Fruit fly (Drosophila melanogaster) Kc167 (cell line): Measurements from ENCODE around the gene Arl1.

Experiments used
- Myc ChIP-seq: fragments of >200 bp; optimal IDR thresholded peaks from 2 replicates; lab custom pipeline; 2017; ENCODE audit warnings: missing external identifiers
- Sin3A ChIP-seq: fragments of >200 bp; optimal IDR thresholded peaks from 2 replicates; lab custom pipeline; 2018; ENCODE audit warnings: missing external identifiers
- h ChIP-seq: fragments of >200 bp; optimal IDR thresholded peaks from 3 replicates; lab custom pipeline; 2018; ENCODE audit warnings: missing external identifiers
- insv ChIP-seq: fragments of >200 bp; optimal IDR thresholded peaks from 3 replicates; lab custom pipeline; 2018; ENCODE audit warnings: missing external identifiers
- psq ChIP-seq: fragments of >200 bp; optimal IDR thresholded peaks from 2 replicates; lab custom pipeline; 2017; ENCODE audit warnings: missing external identifiers
- ttk ChIP-seq: sonication (Bioruptor generic); optimal IDR thresholded peaks from 2 replicates; lab custom pipeline; 2017; ENCODE audit warnings: missing external identifiers

Arl1 gene

dm6 chr3L:15982783-15983432 lies at the start of gene Arl1, which contains the start of gene brm:
Gene Arl1, plus strand, starts transcription at chr3L:15983135.
Gene brm, minus strand, starts transcription at chr3L:15982869.
- TF ChIP-seq Sin3A = no peak
- TF ChIP-seq psq (lab: Kevin White, UChicago) = no peak
- no peak for TF ChIP-seq ttk

- TF ChIP-seq psq (lab: Kevin White, UChicago) (no peak), Myc (no peak), insv (no peak), Sin3A (no peak), ttk (no peak), h (no peak)
These were observed 42.1 kb upstream of the Arl1 start for dm6 chr3L:15940823-15941222.

DNA sequence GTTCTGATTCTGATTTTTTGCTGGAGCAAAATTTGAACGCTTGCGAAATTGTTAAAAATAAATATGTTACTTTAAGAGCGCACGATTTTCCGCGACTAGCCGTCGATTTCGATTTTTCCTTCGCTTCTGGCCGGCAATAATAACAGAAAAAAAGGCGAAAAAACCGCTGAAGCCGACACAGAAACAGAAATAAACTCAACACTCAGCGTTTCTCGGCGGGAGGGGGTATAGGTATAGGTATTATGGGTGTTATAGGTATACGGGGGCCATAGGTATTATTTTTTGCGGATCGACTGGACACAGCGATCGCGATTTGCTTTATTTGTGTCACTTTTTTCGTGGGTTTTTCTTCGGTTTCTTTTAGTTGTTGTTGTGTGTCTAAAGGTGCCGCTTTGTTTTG lies 30.6 kb upstream of the Arl1 start:
- TF ChIP-seq insv = no peak
- no peak for TF ChIP-seq h
- TF ChIP-seq Myc = no peak
- TF ChIP-seq psq (lab: Kevin White, UChicago) = no peak
- TF ChIP-seq ttk = no peak
- no peak for TF ChIP-seq Sin3A

dm6 chr3L:15952909-15953308 lies 30.0 kb upstream of the Arl1 start:
- TF ChIP-seq h (no peak), psq (lab: Kevin White, UChicago) (no peak), Myc (no peak), insv (no peak), Sin3A (no peak), ttk (no peak)

- TF ChIP-seq Myc (no peak), ttk (no peak), h (no peak), Sin3A (no peak), insv (no peak), psq (lab: Kevin White, UChicago) (no peak)
These were observed 29.0 kb upstream of the Arl1 start for dm6 chr3L:15953892-15954291.

- TF ChIP-seq h (no peak), Myc (no peak), insv (no peak), Sin3A (no peak), ttk (no peak), psq (lab: Kevin White, UChicago) (no peak)
These were observed 28.0 kb upstream of the Arl1 start, which contains the start of the genes Pka-C3 and GXIVsPLA2 for dm6 chr3L:15954784-15955427. Gene Pka-C3, minus strand, starts transcription at chr3L:15954797. Gene GXIVsPLA2, plus strand, starts transcription at chr3L:15955096.

DNA sequence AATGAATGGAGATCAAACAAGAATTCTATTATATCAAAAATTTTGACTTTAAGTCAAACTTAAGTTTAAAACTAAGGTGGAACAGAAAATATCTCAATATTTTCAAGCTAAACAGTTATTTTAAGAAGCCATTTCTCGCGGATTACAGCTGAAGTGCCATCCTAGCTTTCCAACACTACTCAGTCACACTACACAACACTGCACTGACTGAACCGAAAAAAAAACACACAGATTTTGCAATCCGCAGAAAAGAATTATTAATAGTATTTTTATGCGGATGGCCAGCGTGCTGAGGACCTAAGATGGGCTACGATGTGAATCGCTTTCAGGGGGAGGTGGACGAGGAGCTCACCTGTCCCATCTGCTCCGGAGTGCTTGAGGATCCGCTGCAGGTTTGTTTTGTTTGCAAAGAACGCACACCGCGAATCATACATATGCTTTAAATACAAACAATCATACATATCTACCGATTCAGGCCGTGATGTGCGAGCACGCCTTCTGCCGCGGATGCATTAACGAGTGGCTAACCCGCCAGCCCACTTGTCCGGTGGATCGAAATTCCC lies 26.4 kb upstream of the Arl1 start, which contains the start of gene elgi:
elgi (plus strand) TSS at position 103 of the 563 bp plus-strand sequence.
- no peak for TF ChIP-seq psq (lab: Kevin White, UChicago)
- TF ChIP-seq insv = no peak
- TF ChIP-seq ttk = no peak
- no peak for TF ChIP-seq Sin3A
- TF ChIP-seq Myc = no peak
- TF ChIP-seq h = no peak

DNA sequence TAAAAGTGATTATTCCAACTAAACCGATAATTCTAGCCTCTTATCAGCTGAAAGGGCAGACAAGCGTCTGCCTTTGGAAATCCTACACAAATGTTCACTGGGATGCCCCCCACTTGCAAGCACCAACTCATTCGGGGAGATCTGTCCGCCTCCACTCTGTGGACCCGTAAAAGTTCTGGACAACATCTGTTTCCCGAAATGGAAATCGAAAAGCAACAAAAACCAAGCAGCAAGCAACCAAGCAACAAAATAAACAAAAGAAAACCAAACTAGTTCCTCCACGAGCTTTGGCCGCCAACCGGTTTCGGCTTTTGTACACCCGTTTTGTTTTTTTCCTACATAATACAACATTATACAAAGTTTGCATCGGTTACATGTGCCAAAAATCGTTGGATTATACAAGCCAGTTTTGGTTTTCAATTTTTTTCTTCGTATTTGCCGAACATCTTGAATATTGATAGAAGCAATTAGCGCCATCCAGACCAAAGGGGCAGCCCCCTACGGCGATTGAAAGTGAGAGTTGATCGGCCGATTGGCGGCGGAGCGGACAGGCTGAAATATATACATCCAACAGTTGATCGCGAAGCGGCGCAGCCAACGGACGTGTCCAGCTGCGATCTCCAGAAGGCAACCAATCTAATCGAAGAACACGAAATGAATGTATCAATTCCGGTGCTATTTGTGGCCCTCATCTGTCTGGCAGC lies 24.2 kb upstream of the Arl1 start, which contains the start of gene CG17032:
CG17032 (plus strand) TSS at position 232 of the 704 bp plus-strand sequence.
- TF ChIP-seq h (no peak), Myc (no peak), insv (no peak), Sin3A (no peak), psq (lab: Kevin White, UChicago) (no peak), ttk (no peak)

DNA sequence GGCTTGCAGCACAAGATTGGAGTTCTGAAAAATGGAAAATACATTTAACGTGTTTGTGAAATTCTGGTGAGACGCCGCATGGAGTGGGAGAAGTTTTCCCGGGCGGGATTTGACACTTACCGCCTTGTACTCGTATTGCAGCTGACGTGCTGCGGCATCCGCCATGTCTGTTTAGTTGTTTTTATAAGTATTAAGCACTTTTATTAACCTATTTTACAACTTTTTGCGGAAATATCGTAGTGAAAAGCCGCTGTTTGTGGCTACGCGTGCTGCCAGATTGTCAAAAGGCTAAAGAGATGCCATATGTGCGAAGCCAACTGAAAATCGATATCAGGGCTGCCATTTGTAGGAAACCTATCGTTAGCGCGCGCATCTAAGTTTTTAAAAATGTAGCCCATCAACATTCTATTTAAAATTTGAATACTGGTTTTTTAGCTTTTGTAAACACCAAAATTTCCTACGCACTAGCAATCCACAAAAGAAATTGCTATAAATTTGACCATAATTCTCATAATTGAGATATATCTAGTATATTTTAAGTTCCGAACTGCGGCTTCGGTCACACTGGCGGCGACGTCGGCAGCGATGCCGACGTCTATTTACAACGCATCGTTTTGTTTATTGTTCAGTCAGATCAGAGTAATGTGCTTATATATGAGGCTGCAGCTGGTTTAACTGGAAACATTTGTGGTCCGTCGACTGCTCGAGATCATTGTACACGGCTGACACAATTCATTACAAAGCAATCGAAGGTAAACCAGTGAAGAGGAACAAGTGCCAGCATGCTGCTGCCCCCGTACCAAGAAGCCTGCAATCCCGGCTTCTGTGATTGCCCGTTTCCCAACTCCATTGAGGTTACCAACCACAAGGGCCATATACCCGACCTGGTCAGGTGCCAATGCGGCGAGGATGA lies 15.1 kb upstream of the Arl1 start, which contains the start of the genes Brr2 and CG10516:
Brr2 (minus strand) TSS at position 285 of the 913 bp plus-strand sequence.
CG10516 (plus strand) TSS at position 617 of the 913 bp plus-strand sequence.
- TF ChIP-seq ttk = no peak

- TF ChIP-seq insv (no peak), Myc (no peak), ttk (no peak), Sin3A (no peak), psq (lab: Kevin White, UChicago) (no peak), h (no peak)
These were observed 14.2 kb upstream of the Arl1 start for dm6 chr3L:15968686-15969085.

DNA sequence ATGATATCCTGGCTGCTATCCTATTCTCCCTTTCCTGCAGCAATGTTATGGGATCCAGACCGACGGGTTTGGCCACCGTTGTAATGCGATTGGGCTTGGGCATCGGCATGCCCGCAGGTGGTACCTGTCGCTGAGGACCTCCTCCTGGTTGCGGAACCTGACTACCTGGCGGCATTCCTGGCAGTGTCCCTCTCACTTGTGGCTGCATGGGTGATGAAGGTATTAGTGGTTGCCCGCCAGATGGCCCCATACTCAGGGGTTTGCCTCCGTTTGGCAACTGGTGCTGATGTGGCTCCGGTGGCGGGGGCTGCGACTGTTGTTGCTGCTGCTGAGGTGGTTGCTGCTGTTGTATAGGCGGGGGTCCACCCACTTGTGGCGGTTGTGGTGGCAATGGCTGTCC lies 8.8 kb upstream of the Arl1 start:
- TF ChIP-seq ttk (no peak), insv (no peak), h (no peak), Myc (no peak), psq (lab: Kevin White, UChicago) (no peak)

dm6 chr3L:15975068-15975467 lies 7.9 kb upstream of the Arl1 start, which contains the start of gene CG17026:
Gene CG17026, plus strand, starts transcription at chr3L:15975368.
- TF ChIP-seq insv (no peak), ttk (no peak), Myc (no peak), Sin3A (no peak)

DNA sequence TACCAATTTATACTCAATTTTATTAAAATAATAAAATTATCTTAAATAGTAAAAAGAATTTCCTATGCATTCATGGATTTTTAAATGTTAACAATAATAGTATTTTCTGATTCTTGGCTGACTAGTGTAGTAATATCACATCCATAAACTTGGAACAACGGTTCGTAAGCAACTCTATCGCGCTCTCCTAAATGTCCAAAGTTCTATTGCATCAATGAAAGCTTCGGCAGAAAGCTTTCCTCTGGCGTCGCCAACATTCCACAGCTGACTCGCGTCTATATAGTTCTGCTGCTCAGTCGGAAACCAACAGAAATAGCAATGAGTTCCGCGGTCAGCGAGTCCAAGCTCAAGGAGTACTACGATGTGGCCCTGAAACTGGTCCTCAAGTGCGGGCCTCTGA lies 6.2 kb upstream of the Arl1 start, which contains the start of gene CG17029:
CG17029 (plus strand) TSS at position 113 of the 400 bp plus-strand sequence.
- no peak for TF ChIP-seq psq (lab: Kevin White, UChicago)
- no peak for TF ChIP-seq insv
- TF ChIP-seq Myc = no peak
- TF ChIP-seq ttk = no peak
- no peak for TF ChIP-seq h
- TF ChIP-seq Sin3A = no peak
